Fruit fly (Drosophila melanogaster) whole organism, prepupa: ENCODE results near the gene RpS19b.

Experiments
- CG11762 ChIP-seq: fragments of 200-800 bp; sonication (Bioruptor generic); optimal IDR thresholded peaks from 3 replicates; lab custom pipeline; 2016; ENCODE audit warnings: missing biosample characterization, missing genetic modification characterization; ENCODE audit not compliant: insufficient read depth
- CG3032 ChIP-seq: fragments of 200-800 bp; optimal IDR thresholded peaks from 2 replicates; lab custom pipeline; 2019; ENCODE audit warnings: missing biosample characterization, mild to moderate bottlenecking, missing genetic modification characterization, moderate library complexity
- CG32006 ChIP-seq: fragments of 200-800 bp; sonication (Bioruptor generic); optimal IDR thresholded peaks from 3 replicates; lab custom pipeline; 2017; ENCODE audit warnings: missing biosample characterization, mild to moderate bottlenecking, missing genetic modification characterization
- CG4318 ChIP-seq: fragments of 200-800 bp; sonication (Bioruptor generic); optimal IDR thresholded peaks from 3 replicates; lab custom pipeline; 2017; ENCODE audit warnings: missing biosample characterization, mild to moderate bottlenecking, missing genetic modification characterization
- Eip93F ChIP-seq: fragments of 200-800 bp; sonication (Bioruptor generic); optimal IDR thresholded peaks from 2 replicates; lab custom pipeline; 2016; ENCODE audit warnings: missing biosample characterization, mild to moderate bottlenecking, missing genetic modification characterization
- Hr4 ChIP-seq: fragments of 200-800 bp; sonication (Bioruptor generic); optimal IDR thresholded peaks from 3 replicates; lab custom pipeline; 2016; ENCODE audit warnings: missing biosample characterization, missing genetic modification characterization
- Met ChIP-seq: fragments of 200-800 bp; sonication (Bioruptor generic); optimal IDR thresholded peaks from 3 replicates; lab custom pipeline; 2016; ENCODE audit warnings: missing biosample characterization, missing genetic modification characterization
- cyc ChIP-seq: fragments of 200-800 bp; sonication (Bioruptor generic); optimal IDR thresholded peaks from 3 replicates; lab custom pipeline; 2016; ENCODE audit warnings: missing biosample characterization, missing genetic modification characterization
- spab ChIP-seq: fragments of 200-800 bp; sonication (Bioruptor generic); optimal IDR thresholded peaks from 2 replicates; lab custom pipeline; 2017; ENCODE audit warnings: missing biosample characterization, mild to moderate bottlenecking, missing genetic modification characterization, missing genetic modification reagents

- TF ChIP-seq cyc, result no peak
- TF ChIP-seq CG11762 (GFP tag; lab: Kevin White, UChicago), result no peak
- TF ChIP-seq CG3032 (tag; lab: Kevin White, UChicago), result no peak
- no peak for TF ChIP-seq Met (GFP tag; lab: Kevin White, UChicago)
- no peak for TF ChIP-seq spab
- TF ChIP-seq CG32006, result no peak
- no peak for TF ChIP-seq Hr4 (GFP tag; lab: Kevin White, UChicago)
- TF ChIP-seq CG4318 (GFP tag; lab: Kevin White, UChicago), result no peak
- no peak for TF ChIP-seq Eip93F
Measured at dm6 chr3R:23971208-23971607, 37.9 kb upstream of the RpS19b start.
